Worm (Caenorhabditis elegans) whole organism, late embryonic: ENCODE measurements around the gene T06A1.5.

Experiments
- elt-2 ChIP-seq: sonication (generic microtip); optimal IDR thresholded peaks from 2 replicates; lab custom pipeline; 2016; ENCODE audit warnings: missing genetic modification reagents, missing genetic modification characterization, missing compliant biosample characterization
- ets-4 ChIP-seq: sonication (generic microtip); optimal IDR thresholded peaks from 2 replicates; lab custom pipeline; 2016; ENCODE audit warnings: missing genetic modification characterization, missing compliant biosample characterization
- hlh-8 ChIP-seq: sonication (generic microtip); optimal IDR thresholded peaks from 2 replicates; lab custom pipeline; 2016; ENCODE audit warnings: missing genotype, missing genetic modification characterization, missing compliant biosample characterization
- mec-3 ChIP-seq: sonication (generic microtip); optimal IDR thresholded peaks from 2 replicates; lab custom pipeline; 2016; ENCODE audit warnings: borderline replicate concordance, missing genetic modification characterization, missing compliant biosample characterization
- zip-5 ChIP-seq: sonication (generic microtip); optimal IDR thresholded peaks from 2 replicates; lab custom pipeline; 2016; ENCODE audit warnings: missing genetic modification characterization, missing compliant biosample characterization

DNA sequence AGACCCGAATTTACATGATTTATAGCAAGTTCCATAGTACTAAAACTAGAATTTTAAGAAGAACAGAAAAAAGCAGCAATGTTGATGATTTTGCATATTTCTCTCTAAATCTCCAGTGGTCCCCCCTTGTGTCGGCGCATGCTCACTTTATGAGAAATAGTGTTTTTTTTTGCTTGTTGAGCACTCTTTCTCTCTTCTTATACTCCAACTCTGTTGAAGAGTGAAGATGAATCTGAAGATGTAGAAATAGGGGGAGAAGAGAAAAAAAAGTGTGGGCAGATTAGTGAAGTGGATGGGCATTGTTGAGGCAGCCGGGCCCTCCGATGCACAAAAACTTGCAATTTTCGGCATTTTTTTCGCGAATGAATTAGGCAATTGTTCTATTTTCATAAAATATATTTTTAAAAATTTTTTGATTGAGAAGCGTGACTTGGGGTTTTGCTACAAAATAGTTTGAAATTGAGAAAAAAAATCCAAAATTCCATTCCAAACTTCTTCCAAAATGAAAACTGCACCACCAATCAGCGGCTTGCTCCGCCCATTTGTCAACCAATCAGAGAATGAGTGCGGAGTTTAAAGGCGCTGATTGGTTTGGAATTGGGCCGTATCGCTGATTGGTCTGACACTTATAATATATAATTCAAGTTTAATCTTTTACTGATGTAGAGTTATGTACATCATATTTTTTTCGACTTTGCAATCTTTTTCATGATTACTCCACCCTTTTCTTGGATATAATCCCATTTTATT, 13.6 kb downstream of the T06A1.5 start:
- TF ChIP-seq mec-3 (tag; lab: Kevin White, UChicago) = no peak
- TF ChIP-seq hlh-8 (tag; lab: Kevin White, UChicago) = no peak
- TF ChIP-seq zip-5 (tag; lab: Kevin White, UChicago) = no peak
- no peak for TF ChIP-seq ets-4 (tag; lab: Kevin White, UChicago)
- no peak for TF ChIP-seq elt-2
